Worm (Caenorhabditis elegans) whole organism, young adult: Measurements from ENCODE around the gene R04F11.3.

ENCODE experiments used
- B0019.2 ChIP-seq: fragments of 200-800 bp; sonication (Bioruptor generic); conservative IDR thresholded peaks from 2 replicates; pipeline ENCODE4 v1.3.6; 2022; ENCODE audit warnings: missing genetic modification reagents, missing genetic modification characterization, missing compliant biosample characterization
- B0035.1 ChIP-seq: sonication (generic microtip); optimal IDR thresholded peaks from 2 replicates; lab custom pipeline; 2016; ENCODE audit warnings: missing genetic modification characterization, mild to moderate bottlenecking, missing compliant biosample characterization, missing genotype, missing genetic modification reagents
- B0336.3 ChIP-seq: fragments of 200-800 bp; sonication (Bioruptor generic); IDR thresholded peaks from 2 replicates; pipeline ENCODE4 v1.3.6; 2022; ENCODE audit warnings: missing genetic modification characterization, missing compliant biosample characterization
- C06A6.2 ChIP-seq: fragments of 200-800 bp; sonication (Bioruptor generic); conservative IDR thresholded peaks from 2 replicates; pipeline ENCODE4 v1.3.6; 2022; ENCODE audit warnings: missing genetic modification characterization, missing compliant biosample characterization
- C17E4.6 ChIP-seq: fragments of 200-800 bp; sonication (Bioruptor generic); IDR thresholded peaks from 2 replicates; pipeline ENCODE4 v1.3.6; 2022; ENCODE audit warnings: missing genetic modification reagents, missing genetic modification characterization, missing compliant biosample characterization
- D2030.7 ChIP-seq: fragments of 200-800 bp; sonication (Bioruptor generic); IDR thresholded peaks from 2 replicates; pipeline ENCODE4 v1.3.6; 2022; ENCODE audit warnings: missing genetic modification reagents, missing genetic modification characterization, missing compliant biosample characterization
- F10E7.11 ChIP-seq: sonication (generic microtip); optimal IDR thresholded peaks from 2 replicates; lab custom pipeline; 2017; ENCODE audit warnings: mild to moderate bottlenecking, missing genetic modification characterization, moderate library complexity, missing compliant biosample characterization
- F33H1.4 ChIP-seq: fragments of 200-800 bp; sonication (Bioruptor generic); IDR thresholded peaks from 2 replicates; pipeline ENCODE4 v1.3.6; 2022; ENCODE audit warnings: missing genetic modification reagents, missing genetic modification characterization, missing compliant biosample characterization
- F49E8.2 ChIP-seq: sonication (generic microtip); optimal IDR thresholded peaks from 3 replicates; lab custom pipeline; 2017; ENCODE audit warnings: missing genetic modification characterization, mild to moderate bottlenecking, missing compliant biosample characterization, antibody characterized with exemption, moderate library complexity; ENCODE audit not compliant: insufficient read depth
- F55B11.4 ChIP-seq: sonication (generic microtip); optimal IDR thresholded peaks from 2 replicates; lab custom pipeline; 2016; ENCODE audit warnings: missing compliant biosample characterization, missing genetic modification characterization, borderline replicate concordance; ENCODE audit not compliant: insufficient read depth
- F57A8.1 ChIP-seq: fragments of 200-800 bp; sonication (Bioruptor generic); optimal IDR thresholded peaks from 2 replicates; lab custom pipeline; 2018; ENCODE audit warnings: mild to moderate bottlenecking, missing genetic modification characterization, moderate library complexity, missing compliant biosample characterization
- K11D2.4 ChIP-seq: fragments of 200-800 bp; sonication (Bioruptor generic); IDR thresholded peaks from 2 replicates; pipeline ENCODE4 v1.3.6; 2022; ENCODE audit warnings: missing genetic modification reagents, missing genetic modification characterization, missing compliant biosample characterization
- Y95B8A.8 ChIP-seq: fragments of 200-800 bp; sonication (Bioruptor generic); IDR thresholded peaks from 2 replicates; pipeline ENCODE4 v1.3.6; 2022; ENCODE audit warnings: missing genetic modification reagents, missing genetic modification characterization, missing compliant biosample characterization
- aptf-3 ChIP-seq: fragments of 200-800 bp; sonication (Bioruptor generic); IDR thresholded peaks from 2 replicates; pipeline ENCODE4 v1.3.6; 2022; ENCODE audit warnings: missing genetic modification characterization, missing compliant biosample characterization
- atf-7 ChIP-seq: sonication (generic microtip); optimal IDR thresholded peaks from 2 replicates; lab custom pipeline; 2017; ENCODE audit warnings: mild to moderate bottlenecking, missing genetic modification characterization, missing compliant biosample characterization
- attf-5 ChIP-seq: fragments of 200-800 bp; sonication (Bioruptor generic); optimal IDR thresholded peaks from 2 replicates; lab custom pipeline; 2018; ENCODE audit warnings: mild to moderate bottlenecking, missing genetic modification characterization, missing compliant biosample characterization
- ccch-3 ChIP-seq: fragments of 200-800 bp; sonication (Bioruptor generic); optimal IDR thresholded peaks from 2 replicates; lab custom pipeline; 2018; ENCODE audit warnings: mild to moderate bottlenecking, missing genetic modification characterization, missing compliant biosample characterization
- ceh-100 ChIP-seq: fragments of 200-800 bp; sonication (Bioruptor generic); IDR thresholded peaks from 2 replicates; pipeline ENCODE4 v1.3.6; 2022; ENCODE audit warnings: missing genetic modification reagents, missing genetic modification characterization, missing compliant biosample characterization
- ceh-27 ChIP-seq: fragments of 200-800 bp; sonication (Bioruptor generic); optimal IDR thresholded peaks from 2 replicates; lab custom pipeline; 2018; ENCODE audit warnings: mild to moderate bottlenecking, missing genetic modification characterization, moderate library complexity, missing compliant biosample characterization
- ceh-40 ChIP-seq: fragments of 200-800 bp; sonication (Bioruptor generic); IDR thresholded peaks from 2 replicates; pipeline ENCODE4 v1.3.6; 2022; ENCODE audit warnings: missing genetic modification characterization, missing compliant biosample characterization
- ceh-58 ChIP-seq: fragments of 200-800 bp; sonication (Bioruptor generic); IDR thresholded peaks from 2 replicates; pipeline ENCODE4 v1.3.6; 2022; ENCODE audit warnings: missing genetic modification characterization, missing compliant biosample characterization
- ceh-79 ChIP-seq: sonication (generic microtip); optimal IDR thresholded peaks from 2 replicates; lab custom pipeline; 2017; ENCODE audit warnings: mild to moderate bottlenecking, missing genetic modification characterization, missing compliant biosample characterization
- ceh-91 ChIP-seq: fragments of 200-800 bp; sonication (Bioruptor generic); IDR thresholded peaks from 2 replicates; pipeline ENCODE4 v1.3.6; 2022; ENCODE audit warnings: missing genetic modification reagents, missing genetic modification characterization, missing compliant biosample characterization
- egl-44 ChIP-seq: fragments of 200-800 bp; sonication (Bioruptor generic); IDR thresholded peaks from 2 replicates; pipeline ENCODE4 v1.3.6; 2022; ENCODE audit warnings: missing genetic modification reagents, missing genetic modification characterization, missing compliant biosample characterization
- ekl-4 ChIP-seq: fragments of 200-800 bp; sonication (Bioruptor generic); IDR thresholded peaks from 2 replicates; pipeline ENCODE4 v1.3.6; 2022; ENCODE audit warnings: missing genetic modification reagents, missing genetic modification characterization, missing compliant biosample characterization
- ets-4 ChIP-seq: fragments of 200-800 bp; sonication (Bioruptor generic); optimal IDR thresholded peaks from 2 replicates; lab custom pipeline; 2018; ENCODE audit warnings: mild to moderate bottlenecking, missing genetic modification characterization, missing compliant biosample characterization
- gei-17 ChIP-seq: fragments of 200-800 bp; sonication (Bioruptor generic); optimal IDR thresholded peaks from 2 replicates; lab custom pipeline; 2018; ENCODE audit warnings: mild to moderate bottlenecking, missing genetic modification characterization, missing compliant biosample characterization
- hlh-12 ChIP-seq: sonication (generic microtip); optimal IDR thresholded peaks from 2 replicates; lab custom pipeline; 2016; ENCODE audit warnings: missing genetic modification characterization, missing compliant biosample characterization
- hsf-1 ChIP-seq: fragments of 200-800 bp; sonication (Bioruptor generic); IDR thresholded peaks from 2 replicates; pipeline ENCODE4 v1.3.6; 2022; ENCODE audit warnings: missing genetic modification reagents, missing genetic modification characterization, missing compliant biosample characterization
- lsl-1 ChIP-seq: fragments of 200-800 bp; sonication (Bioruptor generic); optimal IDR thresholded peaks from 2 replicates; lab custom pipeline; 2018; ENCODE audit warnings: mild to moderate bottlenecking, missing genetic modification characterization, moderate library complexity, missing compliant biosample characterization
- lsy-27 ChIP-seq: sonication (generic microtip); optimal IDR thresholded peaks from 2 replicates; lab custom pipeline; 2017; ENCODE audit warnings: missing genetic modification characterization, mild to moderate bottlenecking, missing compliant biosample characterization, antibody characterized with exemption, missing genotype, borderline replicate concordance; ENCODE audit not compliant: insufficient read depth
- madf-8 ChIP-seq: fragments of 200-800 bp; sonication (Bioruptor generic); conservative IDR thresholded peaks from 2 replicates; pipeline ENCODE4 v1.3.6; 2022; ENCODE audit warnings: missing genetic modification reagents, missing genetic modification characterization, missing compliant biosample characterization
- mel-28 ChIP-seq: sonication (generic microtip); optimal IDR thresholded peaks from 2 replicates; lab custom pipeline; 2016; ENCODE audit warnings: borderline replicate concordance, mild to moderate bottlenecking, missing genetic modification characterization, missing compliant biosample characterization
- mxl-1 ChIP-seq: sonication (generic microtip); optimal IDR thresholded peaks from 2 replicates; lab custom pipeline; 2016; ENCODE audit warnings: missing genetic modification characterization, missing compliant biosample characterization
- nfya-1 ChIP-seq: sonication (generic microtip); optimal IDR thresholded peaks from 2 replicates; lab custom pipeline; 2017; ENCODE audit warnings: antibody characterized with exemption, missing compliant biosample characterization, missing genetic modification characterization, borderline replicate concordance; ENCODE audit not compliant: insufficient read depth
- rcor-1 ChIP-seq: fragments of 200-800 bp; sonication (Bioruptor generic); IDR thresholded peaks from 2 replicates; pipeline ENCODE4 v1.3.6; 2022; ENCODE audit warnings: missing genetic modification reagents, missing genetic modification characterization, missing compliant biosample characterization
- repo-1 ChIP-seq: sonication (generic microtip); optimal IDR thresholded peaks from 2 replicates; lab custom pipeline; 2017; ENCODE audit warnings: mild to moderate bottlenecking, missing genetic modification characterization, missing compliant biosample characterization
- sdz-38 ChIP-seq: sonication (generic microtip); optimal IDR thresholded peaks from 2 replicates; lab custom pipeline; 2016; ENCODE audit warnings: missing genotype, missing genetic modification characterization, missing compliant biosample characterization
- sea-2 ChIP-seq: fragments of 200-800 bp; sonication (Bioruptor generic); IDR thresholded peaks from 2 replicates; pipeline ENCODE4 v1.3.6; 2022; ENCODE audit warnings: missing genetic modification characterization, missing compliant biosample characterization
- somi-1 ChIP-seq: fragments of 200-800 bp; sonication (Bioruptor generic); optimal IDR thresholded peaks from 2 replicates; lab custom pipeline; 2018; ENCODE audit warnings: mild to moderate bottlenecking, missing genetic modification characterization, missing compliant biosample characterization
- sptf-2 ChIP-seq: fragments of 200-800 bp; sonication (Bioruptor generic); optimal IDR thresholded peaks from 2 replicates; lab custom pipeline; 2018; ENCODE audit warnings: mild to moderate bottlenecking, missing genetic modification characterization, missing compliant biosample characterization
- tbp1 ChIP-seq: fragments of 200-800 bp; sonication (Bioruptor generic); optimal IDR thresholded peaks from 2 replicates; lab custom pipeline; 2018; ENCODE audit warnings: mild to moderate bottlenecking, missing genetic modification characterization, missing compliant biosample characterization
- tbx-9 ChIP-seq: sonication (generic microtip); optimal IDR thresholded peaks from 2 replicates; lab custom pipeline; 2016; ENCODE audit warnings: borderline replicate concordance, missing genetic modification characterization, inconsistent platforms, missing compliant biosample characterization
- zfh-2 ChIP-seq: fragments of 200-800 bp; sonication (Bioruptor generic); conservative IDR thresholded peaks from 2 replicates; pipeline ENCODE4 v1.3.6; 2022; ENCODE audit warnings: missing genetic modification reagents, missing genetic modification characterization, missing compliant biosample characterization
- ztf-18 ChIP-seq: sonication (generic microtip); optimal IDR thresholded peaks from 2 replicates; lab custom pipeline; 2016; ENCODE audit warnings: missing genotype, mild to moderate bottlenecking, missing genetic modification characterization, missing compliant biosample characterization
- ztf-26 ChIP-seq: sonication (generic microtip); optimal IDR thresholded peaks from 2 replicates; lab custom pipeline; 2017; ENCODE audit warnings: missing genetic modification characterization, missing compliant biosample characterization
- ztf-3 ChIP-seq: fragments of 200-800 bp; sonication (Bioruptor generic); optimal IDR thresholded peaks from 2 replicates; lab custom pipeline; 2018; ENCODE audit warnings: mild to moderate bottlenecking, missing genetic modification characterization, missing compliant biosample characterization
- ztf-6 ChIP-seq: fragments of 200-800 bp; sonication (Bioruptor generic); IDR thresholded peaks from 2 replicates; pipeline ENCODE4 v1.3.6; 2022; ENCODE audit warnings: missing genetic modification reagents, missing genetic modification characterization, missing compliant biosample characterization

R04F11.3 gene

DNA sequence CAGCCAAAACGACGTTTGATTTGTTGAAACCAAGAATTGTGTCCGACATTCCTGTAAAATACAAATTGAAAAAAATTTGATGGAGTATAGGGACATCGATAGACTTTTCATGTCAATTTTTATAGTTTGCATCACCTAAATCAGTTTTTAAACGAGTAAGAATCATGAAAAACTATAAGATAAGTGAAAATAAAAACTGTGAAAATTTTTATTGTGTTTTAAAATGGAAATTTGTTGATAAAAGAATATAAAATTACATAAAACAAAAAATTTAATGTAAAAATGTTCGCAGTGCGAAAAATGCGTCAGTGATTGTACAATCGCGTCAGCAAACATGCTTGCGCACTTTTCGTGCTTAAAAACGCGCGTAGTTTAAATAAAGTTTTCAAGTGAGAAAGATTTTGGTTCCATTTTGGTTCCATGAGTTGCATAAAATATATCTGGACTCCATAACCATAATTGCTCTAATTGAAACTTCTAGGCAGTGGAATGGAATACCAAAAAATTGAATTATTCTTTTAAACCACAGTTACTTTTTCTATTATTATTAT, 26.5 kb upstream of the R04F11.3 start, which contains the start of gene tomm-20 (continued):
- TF ChIP-seq C06A6.2 (peak; percentile 73), ccch-3 (GFP tag; lab: Kevin White, UChicago) (no peak), sdz-38 (no peak), sptf-2 (no peak), ztf-3 (GFP tag; lab: Kevin White, UChicago) (no peak), mxl-1 (no peak), ekl-4 (GFP tag; lab: Robert Waterston, UW) (peak; percentile 94), ceh-79 (no peak), mel-28 (no peak), ceh-58 (no peak), ets-4 (GFP tag; lab: Kevin White, UChicago) (no peak), egl-44 (GFP tag; lab: Robert Waterston, UW) (no peak), D2030.7 (GFP tag; lab: Robert Waterston, UW) (peak; percentile 62), attf-5 (GFP tag; lab: Kevin White, UChicago) (peak; percentile 90), hsf-1 (GFP tag; lab: Robert Waterston, UW) (peak; percentile 62), F49E8.2 (peak; percentile 56), rcor-1 (GFP tag; lab: Robert Waterston, UW) (peak; percentile 90), ztf-18 (tag; lab: Kevin White, UChicago) (peak; percentile 99), ceh-100 (GFP tag; lab: Robert Waterston, UW) (peak; percentile 81), Y95B8A.8 (GFP tag; lab: Robert Waterston, UW) (no peak), lsl-1 (peak; percentile 75), tbp1 (GFP tag; lab: Kevin White, UChicago) (peak; percentile 71), F55B11.4 (no peak), tbx-9 (no peak), F10E7.11 (tag; lab: Kevin White, UChicago) (no peak), F57A8.1 (GFP tag; lab: Kevin White, UChicago) (no peak), somi-1 (GFP tag; lab: Kevin White, UChicago) (peak; percentile 47), B0035.1 (tag; lab: Kevin White, UChicago) (peak; percentile 39), zfh-2 (GFP tag; lab: Robert Waterston, UW) (no peak), K11D2.4 (GFP tag; lab: Robert Waterston, UW) (peak; percentile 90), ceh-27 (peak; percentile 71), B0019.2 (0 out of 2 replicates have a peak, but pooled peaks have one; percentile 37), hlh-12 (tag; lab: Kevin White, UChicago) (no peak), aptf-3 (GFP tag; lab: Robert Waterston, UW) (no peak), F33H1.4 (GFP tag; lab: Robert Waterston, UW) (peak; percentile 73), B0336.3 (peak; percentile 78), ceh-40 (GFP tag; lab: Robert Waterston, UW) (no peak), lsy-27 (tag; lab: Kevin White, UChicago) (no peak), C17E4.6 (GFP tag; lab: Robert Waterston, UW) (0 out of 2 replicates have a peak, but pooled peaks have one; percentile 43), madf-8 (peak; percentile 65), ceh-91 (GFP tag; lab: Robert Waterston, UW) (peak; percentile 10; the same call in 1 of the 2 replicates), ztf-26 (tag; lab: Kevin White, UChicago) (peak; percentile 79), sea-2 (GFP tag; lab: Robert Waterston, UW) (no peak), atf-7 (tag; lab: Kevin White, UChicago) (peak; percentile 18), gei-17 (GFP tag; lab: Kevin White, UChicago) (peak; percentile 20), repo-1 (tag; lab: Kevin White, UChicago) (peak; percentile 83), ztf-6 (0 out of 2 replicates have a peak, but pooled peaks have one; percentile 19), nfya-1 (tag; lab: Kevin White, UChicago) (no peak)
